Fruit fly (Drosophila melanogaster): ENCODE data around the gene CG3857.

The CG3857 gene

dm6 chrX:1944245-1945114 lies 4.6 kb upstream of the CG3857 start (continued):
- TF ChIP-seq mirr (GFP tag; optimal IDR thresholded peaks at IDR 0.05): no peak
- no peak for TF ChIP-seq CG14710 (tag; optimal IDR thresholded peaks at IDR 0.05)
- no peak for TF ChIP-seq HHEX (GFP tag; optimal IDR thresholded peaks at IDR 0.05)
- no peak; the same call in 1 of the 2 replicates for TF ChIP-seq MBD-R2 (GFP tag; IDR thresholded peaks at IDR 0.05)
- no peak for TF ChIP-seq CG1792 (GFP tag; optimal IDR thresholded peaks at IDR 0.05)
- TF ChIP-seq CG4360 (GFP tag; IDR thresholded peaks at IDR 0.05): 0 out of 2 replicates have a peak, but pooled peaks have one; percentile 7
- peak; percentile 63; the same call in 2 of the 3 replicates for TF ChIP-seq zfh1 (GFP tag; IDR thresholded peaks at IDR 0.05)
- peak; percentile 7 for TF ChIP-seq CG4820 (GFP tag; optimal IDR thresholded peaks at IDR 0.05)
- TF ChIP-seq seq (GFP tag; IDR thresholded peaks at IDR 0.05): no peak
- TF ChIP-seq Camta (GFP tag; optimal IDR thresholded peaks at IDR 0.05): no peak
- peak; percentile 9 for TF ChIP-seq bab2 (GFP tag; optimal IDR thresholded peaks at IDR 0.05)
- no peak for TF ChIP-seq bbx (GFP tag; IDR thresholded peaks at IDR 0.05; ENCODE audit: partially characterized antibody)
- TF ChIP-seq Kr (GFP tag; optimal IDR thresholded peaks at IDR 0.05): no peak
- peak; percentile 57; the same call in 1 of the 2 replicates for TF ChIP-seq Awh (GFP tag; IDR thresholded peaks at IDR 0.05)
- TF ChIP-seq CG6813 (GFP tag; optimal IDR thresholded peaks at IDR 0.05): no peak
- TF ChIP-seq CG8478 (optimal IDR thresholded peaks at IDR 0.05): no peak
- peak; percentile 67 for TF ChIP-seq sisA (GFP tag; IDR thresholded peaks at IDR 0.05)
- TF ChIP-seq psq (GFP tag; optimal IDR thresholded peaks at IDR 0.05): no peak
- TF ChIP-seq NC2β (GFP tag; optimal IDR thresholded peaks at IDR 0.05): no peak
- TF ChIP-seq CG9727 (GFP tag; optimal IDR thresholded peaks at IDR 0.05): no peak
- no peak for TF ChIP-seq fru (optimal IDR thresholded peaks at IDR 0.05)
- TF ChIP-seq CG2116 (GFP tag; optimal IDR thresholded peaks at IDR 0.05): no peak
- no peak for TF ChIP-seq ab (GFP tag; optimal IDR thresholded peaks at IDR 0.05)
- no peak for TF ChIP-seq hth (optimal IDR thresholded peaks at IDR 0.05)
- TF ChIP-seq CG43689 (GFP tag; IDR thresholded peaks at IDR 0.05): no peak
- TF ChIP-seq CG10366 (GFP tag; IDR thresholded peaks at IDR 0.05): peak; percentile 50; the same call in 1 of the 2 replicates
- TF ChIP-seq Dref (GFP tag; IDR thresholded peaks at IDR 0.05): no peak
- peak; percentile 95 for TF ChIP-seq Med (GFP tag)
- TF ChIP-seq kni (GFP tag; optimal IDR thresholded peaks at IDR 0.05): no peak
- no peak for TF ChIP-seq yki (optimal IDR thresholded peaks at IDR 0.05)
- peak; percentile 34 for TF ChIP-seq CG12299 (tag; optimal IDR thresholded peaks at IDR 0.05)

dm6 chrX:1943337-1944244 lies 3.8 kb upstream of the CG3857 start:
- TF ChIP-seq CG8478 (optimal IDR thresholded peaks at IDR 0.05): no peak
- no peak for TF ChIP-seq CG11696 (GFP tag; IDR thresholded peaks at IDR 0.05)
- TF ChIP-seq Mrtf (GFP tag; IDR thresholded peaks at IDR 0.05): no peak; the same call in 2 of the 3 replicates
- no peak for TF ChIP-seq prd (optimal IDR thresholded peaks at IDR 0.05)
- peak; percentile 67; the same call in 2 of the 3 replicates for TF ChIP-seq prd (GFP tag; IDR thresholded peaks at IDR 0.05)
- 0 out of 2 replicates have a peak, but pooled peaks have one; percentile 18 for TF ChIP-seq ttk (GFP tag; IDR thresholded peaks at IDR 0.05)
- peak; percentile 57 for TF ChIP-seq CG9817 (tag; optimal IDR thresholded peaks at IDR 0.05)
- peak; percentile 43; the same call in 1 of the 2 replicates for TF ChIP-seq wdn (GFP tag; IDR thresholded peaks at IDR 0.05)
- no peak for TF ChIP-seq ash1 (GFP tag; optimal IDR thresholded peaks at IDR 0.05)
- no peak for TF ChIP-seq Nf-YA (GFP tag; IDR thresholded peaks at IDR 0.05)
- no peak for TF ChIP-seq Bdp1 (GFP tag; optimal IDR thresholded peaks at IDR 0.05)
- TF ChIP-seq CG17361 (GFP tag; IDR thresholded peaks at IDR 0.05): peak; percentile 90
- TF ChIP-seq ase (GFP tag; IDR thresholded peaks at IDR 0.05): peak; percentile 14; the same call in 1 of the 3 replicates
- 0 out of 3 replicates have a peak, but pooled peaks have one; percentile 30 for TF ChIP-seq Dbx (GFP tag; IDR thresholded peaks at IDR 0.05)
- TF ChIP-seq CG17912 (GFP tag; optimal IDR thresholded peaks at IDR 0.05): no peak
- peak; percentile 30; the same call in 1 of the 2 replicates for TF ChIP-seq CG9932 (GFP tag; IDR thresholded peaks at IDR 0.05)
- TF ChIP-seq az2 (GFP tag; optimal IDR thresholded peaks at IDR 0.05): peak; percentile 60
- TF ChIP-seq Neu2 (GFP tag; optimal IDR thresholded peaks at IDR 0.05; ENCODE audit: borderline replicate concordance): peak; percentile 13
- peak; percentile 82 to 90 for TF ChIP-seq Trl (optimal IDR thresholded peaks at IDR 0.05)
- TF ChIP-seq Trl (GFP tag; optimal IDR thresholded peaks at IDR 0.05): peak; percentile 19
- TF ChIP-seq CG7839 (tag; optimal IDR thresholded peaks at IDR 0.05): peak; percentile 85

Measured in whole organism, embryonic.